Worm (Caenorhabditis elegans): Measurements from ENCODE around the gene R02F11.11.
A peak's percentile ranks its signal among the peaks of the same experiment; 100 is the strongest.

The R02F11.11 gene

DNA sequence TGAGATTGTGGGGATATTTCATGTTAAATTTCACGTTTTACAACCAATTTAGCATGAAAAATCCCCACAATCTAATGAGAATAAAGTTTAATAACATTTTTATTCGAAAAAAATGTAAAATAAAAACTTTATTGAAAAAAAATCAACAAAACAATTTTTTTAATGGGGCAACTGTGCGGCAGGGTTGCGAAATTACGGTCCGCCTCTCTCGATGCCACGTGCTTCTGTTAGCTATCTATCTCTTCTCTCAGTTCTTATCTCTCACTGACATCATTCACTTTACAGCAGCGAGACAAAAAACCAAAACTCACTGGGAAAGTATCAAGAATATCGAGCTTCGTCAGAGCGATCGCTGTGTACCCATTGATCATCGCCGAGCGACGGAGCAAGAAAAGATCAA lies 28.9 kb downstream of the R02F11.11 start:
- TF ChIP-seq ztf-29 (GFP tag; IDR thresholded peaks at IDR 0.05) (no peak), ref-1 (GFP tag; conservative IDR thresholded peaks at IDR 0.05) (no peak), tab-1 (GFP tag; IDR thresholded peaks at IDR 0.05) (no peak), flt-1 (GFP tag; IDR thresholded peaks at IDR 0.05) (no peak), T22C8.4 (GFP tag; IDR thresholded peaks at IDR 0.05) (no peak), ztf-23 (GFP tag; IDR thresholded peaks at IDR 0.05) (no peak), klf-2 (GFP tag; conservative IDR thresholded peaks at IDR 0.05) (no peak), med-1 (GFP tag; optimal IDR thresholded peaks at IDR 0.05; ENCODE audit: insufficient read depth) (no peak), cog-1 (tag; optimal IDR thresholded peaks at IDR 0.05) (no peak)

DNA sequence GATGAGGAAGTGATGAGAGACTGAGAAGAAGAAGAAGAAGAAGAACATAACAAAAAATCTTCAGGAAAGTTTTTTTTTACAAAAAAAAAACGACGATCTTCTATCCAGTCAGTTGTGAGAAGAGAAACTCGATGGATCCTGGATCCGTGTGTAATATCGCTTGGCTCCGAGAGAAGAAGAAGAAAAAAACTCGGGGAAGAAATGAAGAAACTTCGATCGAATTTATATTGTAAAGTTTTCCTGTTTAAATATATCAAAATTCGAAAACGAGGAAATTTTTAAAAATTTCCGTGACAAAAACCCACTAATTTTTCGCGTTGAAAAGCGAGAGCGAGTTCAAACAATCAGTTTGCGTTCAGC lies 31.6 kb downstream of the R02F11.11 start, which contains the start of gene adss-1:
Gene adss-1 (minus strand): TSS at position 101 of the 360 bp plus-strand sequence.
- TF ChIP-seq T22C8.4 (GFP tag; IDR thresholded peaks at IDR 0.05) (no peak), ref-1 (GFP tag; conservative IDR thresholded peaks at IDR 0.05) (no peak), med-1 (GFP tag; optimal IDR thresholded peaks at IDR 0.05; ENCODE audit: insufficient read depth) (no peak), ztf-29 (GFP tag; IDR thresholded peaks at IDR 0.05) (no peak), ztf-23 (GFP tag; IDR thresholded peaks at IDR 0.05) (no peak), klf-2 (GFP tag; conservative IDR thresholded peaks at IDR 0.05) (no peak), flt-1 (GFP tag; IDR thresholded peaks at IDR 0.05) (no peak), cog-1 (tag; optimal IDR thresholded peaks at IDR 0.05) (no peak), tab-1 (GFP tag; IDR thresholded peaks at IDR 0.05) (no peak)

DNA sequence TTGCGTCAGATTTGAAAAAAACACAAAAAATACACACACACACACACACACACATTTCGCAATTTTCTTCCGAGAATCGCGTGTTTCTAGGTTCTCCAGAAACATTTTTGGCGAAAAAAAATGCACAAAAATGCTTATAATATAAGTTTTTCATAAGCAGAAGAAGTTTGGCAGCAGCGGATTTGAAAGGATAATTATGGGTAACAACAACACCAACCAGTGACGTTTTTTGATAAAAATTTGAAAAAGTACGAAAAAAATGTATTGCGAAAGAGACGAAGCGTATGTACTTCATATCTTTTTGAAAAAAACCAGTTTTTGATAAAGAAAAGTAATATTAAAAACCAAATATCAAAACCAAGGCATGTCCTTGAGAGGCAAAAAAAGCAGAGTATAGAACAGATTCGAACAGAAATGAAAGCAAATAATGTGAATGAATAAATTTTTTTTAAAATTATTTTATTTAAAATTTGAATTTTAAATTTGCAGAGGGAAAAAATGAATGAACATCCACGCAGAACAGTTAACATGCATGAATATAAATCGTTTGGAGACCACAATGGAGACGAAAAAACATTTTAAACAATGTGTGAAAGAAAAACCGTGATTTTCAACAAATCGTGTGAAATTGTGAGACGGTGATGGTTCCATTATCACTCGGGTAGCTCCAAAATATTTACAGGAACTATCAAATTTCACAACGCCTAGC lies 32.2 kb downstream of the R02F11.11 start:
- TF ChIP-seq tab-1 (GFP tag; IDR thresholded peaks at IDR 0.05) (no peak), klf-2 (GFP tag; conservative IDR thresholded peaks at IDR 0.05) (no peak), ztf-29 (GFP tag; IDR thresholded peaks at IDR 0.05) (no peak), med-1 (GFP tag; optimal IDR thresholded peaks at IDR 0.05; ENCODE audit: insufficient read depth) (no peak), ztf-23 (GFP tag; IDR thresholded peaks at IDR 0.05) (no peak), ref-1 (GFP tag; conservative IDR thresholded peaks at IDR 0.05) (no peak), flt-1 (GFP tag; IDR thresholded peaks at IDR 0.05) (no peak), T22C8.4 (GFP tag; IDR thresholded peaks at IDR 0.05) (no peak), cog-1 (tag; optimal IDR thresholded peaks at IDR 0.05) (no peak)

DNA sequence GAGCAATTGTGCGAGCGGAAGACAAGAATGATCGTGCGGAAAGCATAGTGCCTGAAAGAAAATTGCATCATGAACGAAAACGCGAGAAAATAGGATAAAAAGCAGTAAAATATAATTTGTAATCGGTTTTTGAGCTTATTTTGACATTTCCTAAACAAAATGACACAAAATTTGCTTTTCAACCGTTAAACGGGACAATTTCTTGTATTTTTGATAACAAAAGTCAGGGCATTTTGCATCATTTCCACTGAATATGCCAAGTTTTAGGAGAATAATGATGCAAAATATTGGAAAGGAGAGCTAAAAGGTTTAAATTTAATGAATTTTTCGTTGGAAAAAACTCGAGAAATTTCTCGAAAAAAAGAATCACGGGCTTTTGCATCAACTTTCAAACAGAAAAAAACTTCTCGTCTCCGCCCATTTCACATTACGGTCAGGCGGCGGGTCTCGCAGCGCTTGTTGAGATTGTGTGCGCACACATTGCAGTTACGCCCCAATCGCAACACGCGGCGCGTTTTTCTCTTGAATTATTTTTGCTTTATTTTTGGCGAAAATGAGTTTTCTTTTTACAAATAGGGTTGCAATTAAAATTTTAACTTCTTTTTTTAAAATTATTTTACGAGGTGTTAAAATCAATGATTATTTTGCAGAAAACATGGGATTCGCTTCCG lies 35.2 kb downstream of the R02F11.11 start, which contains the start of the genes hsp-6 and C37H5.5:
Gene hsp-6 (minus strand): TSS at position 51 of the 671 bp plus-strand sequence.
Gene C37H5.5 (plus strand): TSS at position 651 of the 671 bp plus-strand sequence.
- TF ChIP-seq cog-1 (tag; optimal IDR thresholded peaks at IDR 0.05), result peak; percentile 40
- TF ChIP-seq ref-1 (GFP tag; conservative IDR thresholded peaks at IDR 0.05), result no peak
- no peak for TF ChIP-seq klf-2 (GFP tag; conservative IDR thresholded peaks at IDR 0.05)
- peak; percentile 43; the same call in 1 of the 2 replicates for TF ChIP-seq ztf-23 (GFP tag; IDR thresholded peaks at IDR 0.05)
- no peak for TF ChIP-seq med-1 (GFP tag; optimal IDR thresholded peaks at IDR 0.05; ENCODE audit: insufficient read depth)
- 0 out of 2 replicates have a peak, but pooled peaks have one; percentile 55 for TF ChIP-seq flt-1 (GFP tag; IDR thresholded peaks at IDR 0.05)

DNA sequence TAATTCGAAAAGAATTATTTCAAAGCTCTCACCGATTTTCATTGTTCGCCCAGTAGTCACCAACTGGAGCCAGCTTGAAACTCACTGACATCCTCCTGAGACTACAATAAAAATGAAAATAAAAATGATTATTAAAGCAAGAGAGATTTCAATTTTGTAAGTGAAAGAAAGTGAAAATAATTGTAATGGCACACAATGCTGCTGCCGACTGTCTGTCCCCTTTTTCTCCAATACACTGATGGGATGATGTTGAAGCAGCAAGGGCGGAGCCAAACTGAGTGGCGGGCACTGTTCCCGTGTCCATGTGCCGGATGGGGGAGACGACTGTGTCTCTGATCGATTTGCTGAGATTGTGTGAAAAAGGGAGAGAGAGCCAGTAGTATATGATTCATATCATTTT lies 42.6 kb downstream of the R02F11.11 start, which contains the start of gene C37H5.14:
Gene C37H5.14 (minus strand): TSS at position 101 of the 400 bp plus-strand sequence.
- no peak for TF ChIP-seq cog-1 (tag; optimal IDR thresholded peaks at IDR 0.05)
- no peak for TF ChIP-seq ztf-29 (GFP tag; IDR thresholded peaks at IDR 0.05)
- no peak for TF ChIP-seq klf-2 (GFP tag; conservative IDR thresholded peaks at IDR 0.05)
- TF ChIP-seq med-1 (GFP tag; optimal IDR thresholded peaks at IDR 0.05; ENCODE audit: insufficient read depth), result no peak
- TF ChIP-seq flt-1 (GFP tag; IDR thresholded peaks at IDR 0.05), result no peak
- no peak for TF ChIP-seq tab-1 (GFP tag; IDR thresholded peaks at IDR 0.05)
- no peak for TF ChIP-seq ref-1 (GFP tag; conservative IDR thresholded peaks at IDR 0.05)
- no peak for TF ChIP-seq T22C8.4 (GFP tag; IDR thresholded peaks at IDR 0.05)
- no peak for TF ChIP-seq ztf-23 (GFP tag; IDR thresholded peaks at IDR 0.05)

DNA sequence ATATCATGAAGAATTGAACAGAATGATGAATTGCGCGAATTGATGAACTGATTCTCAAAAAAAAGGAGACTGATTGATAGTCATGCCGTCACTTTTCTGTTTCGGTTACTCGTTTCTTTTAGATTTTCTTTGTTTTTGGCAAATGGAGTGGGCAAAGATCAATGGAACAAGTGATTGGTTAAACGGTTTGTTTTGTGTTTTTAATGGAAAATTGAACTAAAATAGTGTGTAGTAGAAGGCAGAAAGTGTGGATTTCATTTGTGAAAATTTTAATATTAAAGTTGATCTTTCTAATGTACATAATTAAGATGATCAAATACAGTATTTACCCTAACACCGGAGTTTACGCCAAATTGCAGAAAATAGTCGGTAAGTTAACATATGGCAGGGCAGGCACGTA lies 48.2 kb downstream of the R02F11.11 start, which contains the start of gene nas-9:
Gene nas-9 (minus strand): TSS at position 101 of the 400 bp plus-strand sequence.
- no peak for TF ChIP-seq flt-1 (GFP tag; IDR thresholded peaks at IDR 0.05)
- no peak for TF ChIP-seq ref-1 (GFP tag; conservative IDR thresholded peaks at IDR 0.05)
- no peak for TF ChIP-seq tab-1 (GFP tag; IDR thresholded peaks at IDR 0.05)
- no peak for TF ChIP-seq med-1 (GFP tag; optimal IDR thresholded peaks at IDR 0.05; ENCODE audit: insufficient read depth)
- TF ChIP-seq ztf-23 (GFP tag; IDR thresholded peaks at IDR 0.05), result no peak
- TF ChIP-seq ztf-29 (GFP tag; IDR thresholded peaks at IDR 0.05), result no peak
- no peak for TF ChIP-seq T22C8.4 (GFP tag; IDR thresholded peaks at IDR 0.05)
- no peak for TF ChIP-seq klf-2 (GFP tag; conservative IDR thresholded peaks at IDR 0.05)
- no peak for TF ChIP-seq cog-1 (tag; optimal IDR thresholded peaks at IDR 0.05)

DNA sequence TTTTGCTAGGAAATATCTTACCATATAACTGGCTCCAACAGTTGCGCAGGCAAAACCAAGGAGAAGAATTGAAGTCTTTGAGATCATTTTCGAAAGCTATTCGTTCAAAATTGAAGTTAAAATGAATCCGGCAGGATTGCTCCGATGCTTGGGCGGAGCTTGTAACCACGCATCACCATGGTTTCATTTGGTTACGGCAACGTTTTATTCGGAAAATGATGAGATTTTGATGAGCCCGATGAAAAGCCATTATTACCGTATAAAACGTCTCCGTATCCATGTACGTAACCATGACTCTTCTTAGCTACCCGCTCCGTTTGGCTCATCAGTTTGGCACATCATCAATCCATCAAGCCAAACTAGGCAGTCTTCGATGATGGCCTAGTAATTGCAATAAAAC lies 49.5 kb downstream of the R02F11.11 start, which contains the start of gene cwp-1:
Gene cwp-1 (minus strand): TSS at position 101 of the 400 bp plus-strand sequence.
- TF ChIP-seq klf-2 (GFP tag; conservative IDR thresholded peaks at IDR 0.05) (no peak), cog-1 (tag; optimal IDR thresholded peaks at IDR 0.05) (no peak), ztf-29 (GFP tag; IDR thresholded peaks at IDR 0.05) (no peak), ref-1 (GFP tag; conservative IDR thresholded peaks at IDR 0.05) (no peak), med-1 (GFP tag; optimal IDR thresholded peaks at IDR 0.05; ENCODE audit: insufficient read depth) (no peak), flt-1 (GFP tag; IDR thresholded peaks at IDR 0.05) (no peak)

DNA sequence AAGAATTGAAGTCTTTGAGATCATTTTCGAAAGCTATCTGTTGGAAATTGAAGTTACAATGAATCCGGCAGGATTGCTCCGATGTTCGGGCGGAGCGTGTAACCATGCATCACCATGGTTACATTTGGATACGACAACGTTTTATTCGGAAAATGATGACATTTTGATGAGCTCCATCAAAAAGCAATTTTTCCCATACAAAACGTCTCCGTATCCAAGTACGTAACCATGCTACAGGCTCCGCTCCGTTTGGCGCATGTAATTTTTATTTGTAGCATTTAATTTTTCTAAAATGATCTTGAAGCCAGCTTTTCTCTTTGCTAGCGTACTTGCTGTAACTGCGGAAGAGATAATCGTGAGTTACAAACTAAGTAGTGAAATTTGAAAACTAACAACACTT lies 50.9 kb downstream of the R02F11.11 start, which contains the start of the genes cwp-2 and cwp-3:
Gene cwp-2 (minus strand): TSS at position 101 of the 400 bp plus-strand sequence.
Gene cwp-3 (plus strand): TSS at position 293 of the 400 bp plus-strand sequence.
- TF ChIP-seq flt-1 (GFP tag; IDR thresholded peaks at IDR 0.05), result no peak
- no peak for TF ChIP-seq ref-1 (GFP tag; conservative IDR thresholded peaks at IDR 0.05)
- no peak for TF ChIP-seq med-1 (GFP tag; optimal IDR thresholded peaks at IDR 0.05; ENCODE audit: insufficient read depth)
- no peak for TF ChIP-seq klf-2 (GFP tag; conservative IDR thresholded peaks at IDR 0.05)
- no peak for TF ChIP-seq cog-1 (tag; optimal IDR thresholded peaks at IDR 0.05)
- no peak for TF ChIP-seq tab-1 (GFP tag; IDR thresholded peaks at IDR 0.05)
- TF ChIP-seq ztf-29 (GFP tag; IDR thresholded peaks at IDR 0.05), result no peak
- TF ChIP-seq ztf-23 (GFP tag; IDR thresholded peaks at IDR 0.05), result no peak
- TF ChIP-seq T22C8.4 (GFP tag; IDR thresholded peaks at IDR 0.05), result no peak

Measured in whole organism, midembryonic.